Worm (Caenorhabditis elegans): Measurements from ENCODE around the gene ints-2.

The ints-2 gene

ce11 chrV:14156468-14156867 lies 29.0 kb upstream of the ints-2 start, which contains the start of gene AH10.2:
TSS of gene AH10.2 (plus strand) at chrV:14156768.
- no peak for TF ChIP-seq dpff-1 (tag; optimal IDR thresholded peaks at IDR 0.05)
- no peak for TF ChIP-seq hsf-1 (GFP tag; IDR thresholded peaks at IDR 0.05)
- TF ChIP-seq bed-1 (GFP tag; IDR thresholded peaks at IDR 0.05): no peak
- TF ChIP-seq lin-26 (GFP tag; IDR thresholded peaks at IDR 0.05): no peak
- no peak for TF ChIP-seq dpl-1 (GFP tag; optimal IDR thresholded peaks at IDR 0.05)
- TF ChIP-seq attf-6 (GFP tag; IDR thresholded peaks at IDR 0.05): no peak
- TF ChIP-seq sdz-38 (tag; optimal IDR thresholded peaks at IDR 0.05): no peak
- TF ChIP-seq C06A6.2 (GFP tag; conservative IDR thresholded peaks at IDR 0.05): no peak
- no peak for TF ChIP-seq mcd-1 (GFP tag; IDR thresholded peaks at IDR 0.05)
- TF ChIP-seq somi-1 (GFP tag; optimal IDR thresholded peaks at IDR 0.05): no peak
- no peak for TF ChIP-seq F39B2.1 (GFP tag; IDR thresholded peaks at IDR 0.05)
- no peak for TF ChIP-seq snpc-4 (GFP tag; optimal IDR thresholded peaks at IDR 0.05)
- TF ChIP-seq snpc-4 (tag; optimal IDR thresholded peaks at IDR 0.05): no peak
- no peak for TF ChIP-seq lin-35 (GFP tag; optimal IDR thresholded peaks at IDR 0.05)
- no peak for TF ChIP-seq ztf-3 (GFP tag; optimal IDR thresholded peaks at IDR 0.05)
- no peak for TF ChIP-seq F57A8.1 (GFP tag; optimal IDR thresholded peaks at IDR 0.05)

ce11 chrV:14160698-14161097 lies 24.8 kb upstream of the ints-2 start, which contains the start of gene cest-1.2:
TSS of gene cest-1.2 (minus strand) at chrV:14160862.
- TF ChIP-seq nhr-80 (tag; optimal IDR thresholded peaks at IDR 0.05) (peak; percentile 38), cebp-2 (GFP tag; IDR thresholded peaks at IDR 0.05) (no peak)

- no peak for TF ChIP-seq Y79H2A.3 (GFP tag; conservative IDR thresholded peaks at IDR 0.05)
- TF ChIP-seq madf-6 (GFP tag; IDR thresholded peaks at IDR 0.05): no peak
- no peak for TF ChIP-seq atf-7 (tag; optimal IDR thresholded peaks at IDR 0.05)
These were observed 22.4 kb upstream of the ints-2 start, which contains the start of gene srd-26 for ce11 chrV:14162959-14163548. TSS of gene srd-26 (minus strand) at chrV:14163009.

DNA sequence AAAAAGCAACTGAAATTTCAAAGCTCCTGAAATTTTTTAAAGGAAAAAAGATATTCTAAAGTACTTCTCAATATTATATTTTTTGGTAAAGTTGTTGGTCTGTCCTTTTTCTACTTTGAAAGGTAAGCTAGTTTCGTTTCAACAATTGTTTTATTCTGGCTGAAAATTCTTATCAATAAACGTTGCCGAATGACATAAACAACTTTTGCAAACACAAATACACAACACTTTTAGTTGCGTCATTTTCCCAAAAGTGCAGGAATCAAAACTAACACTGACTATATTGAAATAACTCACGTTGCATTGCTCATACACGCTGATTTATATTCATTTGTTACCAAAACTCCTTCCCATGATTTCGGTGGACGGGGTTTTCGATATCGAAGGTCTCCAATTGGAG lies 19.7 kb upstream of the ints-2 start:
- peak; percentile 11 for TF ChIP-seq nhr-80 (tag; optimal IDR thresholded peaks at IDR 0.05)
- TF ChIP-seq cebp-2 (GFP tag; IDR thresholded peaks at IDR 0.05): no peak
- no peak for TF ChIP-seq ceh-79 (tag; optimal IDR thresholded peaks at IDR 0.05)
- TF ChIP-seq Y79H2A.3 (GFP tag; conservative IDR thresholded peaks at IDR 0.05): no peak

DNA sequence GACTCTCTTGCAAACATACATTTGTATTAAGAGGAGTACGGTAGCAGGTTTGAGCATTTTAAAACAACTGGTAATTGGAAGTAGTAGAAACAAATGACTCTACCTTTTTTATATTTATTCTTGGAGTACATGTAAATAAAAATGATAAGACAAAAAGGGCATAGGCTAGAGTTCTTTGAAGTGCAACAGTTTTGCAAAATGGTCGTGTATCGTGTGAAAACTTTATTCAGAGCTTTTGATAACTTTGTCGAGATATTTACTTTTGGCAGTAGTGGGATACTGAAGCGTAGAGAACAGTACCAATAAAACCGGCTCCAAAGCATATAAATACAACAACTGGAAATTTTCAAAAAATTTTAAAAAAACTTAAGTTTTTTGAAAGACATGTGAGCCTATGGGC lies 18.9 kb upstream of the ints-2 start, which contains the start of gene cest-1.1:
cest-1.1 (minus strand) TSS at position 101 of the 400 bp plus-strand sequence.
- TF ChIP-seq cebp-2 (GFP tag; IDR thresholded peaks at IDR 0.05) (no peak), hlh-12 (tag; optimal IDR thresholded peaks at IDR 0.05) (no peak), F37B4.10 (GFP tag; IDR thresholded peaks at IDR 0.05) (no peak), tbx-9 (tag; optimal IDR thresholded peaks at IDR 0.05; ENCODE audit: borderline replicate concordance) (no peak), attf-3 (GFP tag; conservative IDR thresholded peaks at IDR 0.05) (no peak), nhr-80 (tag; optimal IDR thresholded peaks at IDR 0.05) (no peak)

ce11 chrV:14167629-14168028 lies 17.9 kb upstream of the ints-2 start, which contains the start of gene ocam-1:
TSS of gene ocam-1 (minus strand) at chrV:14167729.
- no peak for TF ChIP-seq aptf-2 (GFP tag; conservative IDR thresholded peaks at IDR 0.05)
- no peak for TF ChIP-seq F49E8.2 (tag; optimal IDR thresholded peaks at IDR 0.05; ENCODE audit: insufficient read depth)
- no peak for TF ChIP-seq mel-28 (tag; optimal IDR thresholded peaks at IDR 0.05; ENCODE audit: borderline replicate concordance)
- TF ChIP-seq ceh-91 (GFP tag; IDR thresholded peaks at IDR 0.05): no peak
- TF ChIP-seq Y53F4B.3 (GFP tag; IDR thresholded peaks at IDR 0.05): no peak
- TF ChIP-seq tlf-1 (GFP tag; optimal IDR thresholded peaks at IDR 0.05): no peak
- TF ChIP-seq F55B11.4 (tag; optimal IDR thresholded peaks at IDR 0.05; ENCODE audit: borderline replicate concordance, insufficient read depth): no peak
- no peak for TF ChIP-seq ccch-3 (GFP tag; optimal IDR thresholded peaks at IDR 0.05)
- TF ChIP-seq unc-130 (GFP tag; optimal IDR thresholded peaks at IDR 0.05): no peak
- no peak for TF ChIP-seq snpc-1.1 (tag; optimal IDR thresholded peaks at IDR 0.05; ENCODE audit: insufficient read depth)
